Worm (Caenorhabditis elegans) whole organism, early embryonic: ENCODE measurements around the gene pstk-1.

Experiments
- B0310.2 ChIP-seq: sonication (generic microtip); optimal IDR thresholded peaks from 2 replicates; lab custom pipeline; 2016; ENCODE audit warnings: mild to moderate bottlenecking, missing genetic modification characterization, missing compliant biosample characterization
- F13C5.2 ChIP-seq: sonication (generic microtip); optimal IDR thresholded peaks from 2 replicates; lab custom pipeline; 2017; ENCODE audit warnings: mild to moderate bottlenecking, missing genetic modification characterization, inconsistent platforms, missing compliant biosample characterization
- aly-1 ChIP-seq: sonication (generic microtip); optimal IDR thresholded peaks from 2 replicates; lab custom pipeline; 2016; ENCODE audit warnings: missing genetic modification characterization, missing compliant biosample characterization
- ama-1 ChIP-seq: fragments of 150-350 bp; optimal IDR thresholded peaks from 2 replicates; lab custom pipeline; 2014
- ceh-13 ChIP-seq: fragments of 200-800 bp; sonication (Bioruptor generic); optimal IDR thresholded peaks from 2 replicates; lab custom pipeline; 2018; ENCODE audit warnings: mild to moderate bottlenecking, missing genetic modification characterization, missing compliant biosample characterization
- ceh-36 ChIP-seq: sonication (generic microtip); optimal IDR thresholded peaks from 2 replicates; lab custom pipeline; 2016; ENCODE audit warnings: missing genetic modification characterization, inconsistent platforms, missing compliant biosample characterization
- ets-7 ChIP-seq: sonication (generic microtip); optimal IDR thresholded peaks from 2 replicates; lab custom pipeline; 2016; ENCODE audit warnings: missing genotype, missing genetic modification characterization, missing compliant biosample characterization
- flt-1 ChIP-seq: fragments of 200-800 bp; sonication (Bioruptor generic); IDR thresholded peaks from 2 replicates; pipeline ENCODE4 v1.3.6; 2022; ENCODE audit warnings: missing genetic modification characterization, missing compliant biosample characterization
- hmbx-1 ChIP-seq: sonication (generic microtip); optimal IDR thresholded peaks from 2 replicates; lab custom pipeline; 2016; ENCODE audit warnings: mild to moderate bottlenecking, missing genetic modification characterization, missing compliant biosample characterization
- hmg-4 ChIP-seq: fragments of 200-800 bp; sonication (Bioruptor generic); optimal IDR thresholded peaks from 2 replicates; lab custom pipeline; 2018; ENCODE audit warnings: mild to moderate bottlenecking, missing genetic modification characterization, missing compliant biosample characterization
- hnd-1 ChIP-seq: sonication (generic microtip); optimal IDR thresholded peaks from 2 replicates; lab custom pipeline; 2016; ENCODE audit warnings: missing genetic modification characterization, missing compliant biosample characterization
- pes-1 ChIP-seq: fragments of 200-800 bp; sonication (Bioruptor generic); IDR thresholded peaks from 2 replicates; pipeline ENCODE4 v1.3.6; 2022; ENCODE audit warnings: missing genetic modification reagents, missing genetic modification characterization, missing compliant biosample characterization
- scrt-1 ChIP-seq: fragments of 200-800 bp; sonication (Bioruptor generic); IDR thresholded peaks from 2 replicates; pipeline ENCODE4 v1.3.6; 2022; ENCODE audit warnings: missing genetic modification characterization, missing compliant biosample characterization
- sea-1 ChIP-seq: fragments of 200-800 bp; sonication (Bioruptor generic); conservative IDR thresholded peaks from 2 replicates; pipeline ENCODE4 v1.3.6; 2022; ENCODE audit warnings: missing genetic modification characterization, missing compliant biosample characterization
- tbx-11 ChIP-seq: fragments of 200-800 bp; sonication (Bioruptor generic); IDR thresholded peaks from 2 replicates; pipeline ENCODE4 v1.3.6; 2022; ENCODE audit warnings: missing genetic modification characterization, missing compliant biosample characterization
- tbx-37 ChIP-seq: fragments of 200-800 bp; sonication (Bioruptor generic); conservative IDR thresholded peaks from 2 replicates; pipeline ENCODE4 v1.3.6; 2022; ENCODE audit warnings: missing genetic modification reagents, missing genetic modification characterization, missing compliant biosample characterization
- tra-4 ChIP-seq: sonication (generic microtip); optimal IDR thresholded peaks from 2 replicates; lab custom pipeline; 2017; ENCODE audit warnings: missing genetic modification characterization, missing compliant biosample characterization

pstk-1 gene

DNA sequence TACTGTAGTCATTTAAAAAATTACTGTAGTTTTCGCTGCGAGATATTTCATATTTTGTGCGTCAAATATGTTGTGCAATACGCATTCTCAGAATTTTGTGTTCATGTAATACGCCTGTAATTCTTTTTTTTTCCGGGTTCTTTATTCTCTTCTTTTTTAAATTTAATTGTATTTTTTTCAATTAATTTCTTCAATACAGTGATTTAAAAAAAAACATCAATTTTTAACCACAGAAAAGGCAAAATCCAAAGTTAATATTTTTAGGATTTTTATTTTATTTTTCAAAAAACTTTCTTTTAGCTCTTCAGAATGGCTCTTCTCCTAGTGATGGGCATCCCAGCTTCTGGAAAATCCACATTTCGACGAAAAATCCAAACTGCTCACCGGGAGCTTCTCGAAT is at the start of gene pstk-1:
pstk-1 (plus strand) TSS at position 301 of the 400 bp plus-strand sequence.
- TF ChIP-seq tbx-11 (GFP tag; lab: Robert Waterston, UW) (no peak), ets-7 (no peak), tbx-37 (GFP tag; lab: Robert Waterston, UW) (no peak), aly-1 (no peak), pes-1 (no peak)

DNA sequence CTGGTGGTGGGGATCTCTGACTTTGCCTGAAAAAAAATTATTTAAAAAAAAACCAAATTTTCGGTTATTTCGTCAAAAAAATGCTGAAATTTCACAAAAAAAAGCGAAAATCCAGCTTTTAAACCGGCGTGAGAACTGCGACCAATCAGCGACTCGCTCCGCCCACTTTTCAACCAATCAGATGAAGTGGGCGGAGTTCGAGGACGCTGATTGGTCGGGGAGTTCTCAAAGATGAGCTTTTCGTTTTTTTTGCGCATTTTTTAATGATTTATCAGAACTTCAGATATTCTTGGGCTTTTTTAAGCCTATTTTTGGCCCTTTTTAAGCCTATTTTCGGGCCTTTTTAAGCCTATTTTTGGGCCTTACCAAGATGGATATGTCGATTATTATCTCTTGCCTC is 46.2 kb upstream of the pstk-1 start:
- TF ChIP-seq tra-4 (tag; lab: Kevin White, UChicago) (no peak), hmbx-1 (tag; lab: Kevin White, UChicago) (no peak), B0310.2 (no peak), ama-1 (lab: Kevin White, UChicago) (no peak), aly-1 (no peak), tbx-11 (GFP tag; lab: Robert Waterston, UW) (no peak), pes-1 (no peak), tbx-37 (GFP tag; lab: Robert Waterston, UW) (no peak), ceh-36 (tag; lab: Kevin White, UChicago) (no peak), hnd-1 (no peak), ets-7 (no peak), ceh-13 (GFP tag; lab: Kevin White, UChicago) (no peak)

DNA sequence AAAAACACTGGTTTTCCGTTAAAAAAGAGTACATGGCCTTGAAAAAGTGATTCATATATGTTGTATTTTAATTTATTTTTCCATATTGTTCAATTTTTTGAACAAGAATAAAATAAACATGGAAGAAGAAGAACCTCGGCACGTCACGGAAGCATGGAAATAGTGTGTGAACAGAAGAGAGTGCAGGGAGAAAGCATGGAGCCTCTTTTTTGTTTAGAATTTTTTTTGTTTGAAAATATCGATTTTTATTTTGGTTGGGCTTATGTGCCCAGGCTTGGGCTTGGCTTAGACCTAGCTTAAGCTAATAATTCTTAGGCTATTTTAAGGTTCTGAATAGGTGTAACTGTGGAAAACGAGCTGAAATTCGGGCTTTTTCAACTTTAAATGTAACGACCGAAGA is 44.7 kb upstream of the pstk-1 start, which contains the start of gene tat-1:
tat-1 (minus strand) TSS at position 11 of the 400 bp plus-strand sequence.
- TF ChIP-seq tbx-11 (GFP tag; lab: Robert Waterston, UW) (no peak), tbx-37 (GFP tag; lab: Robert Waterston, UW) (no peak), tra-4 (tag; lab: Kevin White, UChicago) (no peak)

DNA sequence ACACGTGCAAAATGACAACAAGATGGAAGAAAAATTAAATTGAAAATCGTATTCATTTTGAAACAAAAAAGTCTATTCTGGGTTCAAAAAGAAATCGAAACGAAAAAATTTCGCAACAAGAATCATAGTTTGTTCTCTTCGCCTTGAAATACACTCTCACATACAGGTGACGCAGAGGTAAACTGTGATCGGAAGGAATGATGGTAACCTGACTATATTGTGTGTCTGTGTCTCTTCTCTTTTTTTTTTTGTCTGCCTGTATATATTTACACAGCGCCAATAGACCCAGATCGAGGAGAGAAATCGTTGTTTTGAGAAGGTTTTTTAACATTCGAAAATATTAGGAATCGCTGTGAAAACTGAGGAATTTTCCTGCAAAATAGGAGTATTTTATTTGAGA is 42.3 kb upstream of the pstk-1 start:
- TF ChIP-seq ceh-36 (tag; lab: Kevin White, UChicago), result no peak
- TF ChIP-seq sea-1 (GFP tag; lab: Robert Waterston, UW), result no peak
- no peak for TF ChIP-seq tbx-37 (GFP tag; lab: Robert Waterston, UW)
- no peak for TF ChIP-seq tra-4 (tag; lab: Kevin White, UChicago)
- no peak for TF ChIP-seq ets-7
- no peak for TF ChIP-seq hmbx-1 (tag; lab: Kevin White, UChicago)
- no peak for TF ChIP-seq ceh-13 (GFP tag; lab: Kevin White, UChicago)

DNA sequence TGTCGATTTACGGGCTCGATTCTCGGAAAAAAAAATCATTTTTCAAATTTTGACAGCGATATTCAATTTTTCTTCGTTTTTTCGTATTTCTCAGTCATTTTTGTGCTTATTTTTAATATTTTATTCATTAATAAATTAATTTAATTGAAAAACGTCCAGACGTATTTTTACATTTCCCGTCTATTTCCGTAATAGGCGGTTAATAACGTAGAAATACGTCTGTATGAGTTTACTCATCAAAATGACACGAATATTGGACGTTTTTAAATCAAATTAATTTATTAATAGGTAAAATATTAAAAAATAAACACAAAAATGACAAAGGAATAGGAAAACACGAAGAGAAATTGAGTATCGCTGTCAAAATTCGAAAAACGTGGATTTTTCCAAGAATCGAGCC is 41.7 kb upstream of the pstk-1 start:
- TF ChIP-seq hmbx-1 (tag; lab: Kevin White, UChicago), result no peak
- no peak for TF ChIP-seq flt-1 (GFP tag; lab: Robert Waterston, UW)
- TF ChIP-seq aly-1, result no peak
- TF ChIP-seq pes-1, result no peak
- TF ChIP-seq B0310.2, result no peak
- TF ChIP-seq hnd-1, result no peak
- no peak for TF ChIP-seq hmg-4 (GFP tag; lab: Kevin White, UChicago)
- no peak for TF ChIP-seq tbx-11 (GFP tag; lab: Robert Waterston, UW)
- TF ChIP-seq sea-1 (GFP tag; lab: Robert Waterston, UW), result no peak
- TF ChIP-seq tbx-37 (GFP tag; lab: Robert Waterston, UW), result no peak
- no peak for TF ChIP-seq ama-1 (lab: Kevin White, UChicago)

DNA sequence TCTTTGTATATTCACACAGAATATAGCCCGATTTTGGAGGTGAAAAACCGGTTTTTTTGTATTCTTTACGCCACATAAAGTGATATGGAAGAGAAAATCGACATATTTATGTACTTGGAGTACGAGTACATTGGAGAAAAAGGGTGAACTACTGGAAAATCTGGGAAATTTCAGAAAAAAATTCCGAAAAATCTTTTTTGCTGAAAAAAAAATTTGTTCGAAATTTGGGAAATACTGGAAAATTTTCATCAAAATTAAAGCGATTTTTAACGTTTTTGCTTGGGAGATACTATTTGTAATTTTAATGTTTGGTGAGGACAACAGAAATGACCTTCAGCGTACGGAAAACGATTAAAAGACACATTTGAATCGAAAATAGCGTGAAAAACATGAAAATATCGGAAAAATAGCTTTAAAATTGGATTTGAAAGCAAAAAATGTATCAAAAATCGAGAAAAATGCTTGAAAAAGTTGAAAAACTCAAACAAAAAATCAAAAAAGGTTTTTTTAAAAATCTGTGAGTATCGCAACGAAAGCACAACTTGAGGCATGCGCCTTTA is 40.5 kb upstream of the pstk-1 start:
- TF ChIP-seq F13C5.2 (tag; lab: Kevin White, UChicago) (no peak), scrt-1 (GFP tag; lab: Robert Waterston, UW) (no peak), flt-1 (GFP tag; lab: Robert Waterston, UW) (no peak), ceh-13 (GFP tag; lab: Kevin White, UChicago) (no peak), ama-1 (lab: Kevin White, UChicago) (no peak), ets-7 (no peak), pes-1 (no peak), hmbx-1 (tag; lab: Kevin White, UChicago) (no peak), tbx-37 (GFP tag; lab: Robert Waterston, UW) (no peak), sea-1 (GFP tag; lab: Robert Waterston, UW) (no peak), hmg-4 (GFP tag; lab: Kevin White, UChicago) (no peak), hnd-1 (no peak), tbx-11 (GFP tag; lab: Robert Waterston, UW) (no peak), tra-4 (tag; lab: Kevin White, UChicago) (no peak), B0310.2 (no peak)

DNA sequence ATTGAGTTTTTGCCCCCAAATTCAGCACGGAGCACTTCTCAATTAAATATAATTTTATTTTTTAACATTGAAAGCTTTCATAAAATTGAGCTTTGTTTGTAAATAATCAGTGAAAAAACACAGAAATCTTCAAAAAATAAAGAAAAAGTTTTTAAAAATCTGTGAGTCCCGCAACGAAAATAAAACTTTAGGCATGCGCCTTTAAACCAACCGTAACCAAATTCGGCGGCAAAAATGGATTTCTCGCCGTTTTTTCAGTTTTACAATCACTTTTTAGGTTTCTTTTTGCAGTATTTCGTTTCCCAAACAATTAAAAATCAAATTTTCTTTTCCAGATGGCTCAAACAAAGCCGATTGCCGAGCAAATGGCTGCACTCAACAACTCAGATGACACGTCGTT is 39.9 kb upstream of the pstk-1 start, which contains the start of gene pie-1:
pie-1 (plus strand) TSS at position 336 of the 400 bp plus-strand sequence.
- TF ChIP-seq hmg-4 (GFP tag; lab: Kevin White, UChicago), result no peak
- no peak for TF ChIP-seq hnd-1
- no peak for TF ChIP-seq flt-1 (GFP tag; lab: Robert Waterston, UW)
- no peak for TF ChIP-seq ets-7
- TF ChIP-seq pes-1, result no peak
- no peak for TF ChIP-seq B0310.2
- TF ChIP-seq ceh-36 (tag; lab: Kevin White, UChicago), result no peak
- TF ChIP-seq tbx-37 (GFP tag; lab: Robert Waterston, UW), result no peak
- no peak for TF ChIP-seq aly-1
- TF ChIP-seq hmbx-1 (tag; lab: Kevin White, UChicago), result no peak
- TF ChIP-seq scrt-1 (GFP tag; lab: Robert Waterston, UW), result no peak
- no peak for TF ChIP-seq tbx-11 (GFP tag; lab: Robert Waterston, UW)

DNA sequence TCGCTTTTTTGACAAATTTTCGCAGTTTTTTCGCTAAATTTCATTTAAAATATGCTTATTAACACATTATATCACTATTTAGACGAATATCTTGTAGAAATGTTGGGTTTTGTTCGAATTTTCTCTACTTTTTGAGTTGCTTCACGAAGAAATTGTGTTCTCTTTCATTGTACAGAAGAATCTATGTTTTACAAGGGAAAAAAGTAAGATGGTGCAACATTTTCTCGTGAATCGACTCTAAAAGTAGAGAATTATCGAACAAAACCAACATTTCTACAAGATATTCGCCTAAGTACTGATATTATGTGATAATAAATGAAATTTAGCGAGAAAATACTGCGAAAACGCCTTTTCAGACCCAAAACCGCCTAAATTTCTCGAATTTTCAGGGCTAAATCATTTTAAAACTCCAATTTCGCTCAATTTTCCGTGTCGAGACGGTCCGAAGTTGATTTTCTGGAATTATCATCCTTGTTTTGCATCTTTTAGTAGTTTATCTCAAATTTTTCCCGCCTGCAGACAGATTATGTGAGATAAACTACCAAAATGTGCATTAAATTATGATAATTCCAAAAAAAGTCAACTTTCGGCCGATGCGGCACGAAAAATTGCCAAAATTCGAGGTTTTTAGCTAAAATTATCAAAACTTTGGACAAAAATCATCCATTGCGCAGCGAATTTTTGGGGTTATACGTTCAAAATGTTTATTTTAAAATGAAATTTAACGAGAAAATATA is 38.7 kb upstream of the pstk-1 start:
- TF ChIP-seq sea-1 (GFP tag; lab: Robert Waterston, UW) (no peak), aly-1 (no peak), hmbx-1 (tag; lab: Kevin White, UChicago) (no peak), ama-1 (lab: Kevin White, UChicago) (no peak), hnd-1 (no peak), ceh-13 (GFP tag; lab: Kevin White, UChicago) (no peak), F13C5.2 (tag; lab: Kevin White, UChicago) (no peak), B0310.2 (no peak), tbx-11 (GFP tag; lab: Robert Waterston, UW) (no peak), ets-7 (no peak), tbx-37 (GFP tag; lab: Robert Waterston, UW) (no peak), tra-4 (tag; lab: Kevin White, UChicago) (no peak), scrt-1 (GFP tag; lab: Robert Waterston, UW) (no peak), pes-1 (no peak), hmg-4 (GFP tag; lab: Kevin White, UChicago) (no peak), ceh-36 (tag; lab: Kevin White, UChicago) (no peak), flt-1 (GFP tag; lab: Robert Waterston, UW) (no peak)
